Worm (Caenorhabditis elegans) whole organism, L4/young adult: ENCODE measurements around the gene inx-9.

Experiments used
- W03F9.2 ChIP-seq: fragments of 150-350 bp; optimal IDR thresholded peaks from 2 replicates; lab custom pipeline; 2014; ENCODE audit warnings: missing biosample characterization, missing genetic modification characterization
- dao-5 ChIP-seq: sonication (generic microtip); optimal IDR thresholded peaks from 2 replicates; lab custom pipeline; 2016; ENCODE audit warnings: missing genotype, missing genetic modification characterization, moderate library complexity, missing compliant biosample characterization
- him-1 ChIP-seq: sonication (generic microtip); optimal IDR thresholded peaks from 2 replicates; lab custom pipeline; 2016; ENCODE audit warnings: missing genotype, missing genetic modification reagents, missing genetic modification characterization, missing compliant biosample characterization

ce11 chrIV:11690988-11691387 is 14.8 kb downstream of the inx-9 start, which contains the start of gene let-60:
- no peak for TF ChIP-seq him-1
- TF ChIP-seq dao-5 (tag; lab: Kevin White, UChicago), result no peak
- no peak for TF ChIP-seq W03F9.2
